Fruit fly (Drosophila melanogaster) S2 (cell line): Measurements from ENCODE around the gene nau.

Experiments used
- CG8478 ChIP-seq: fragments of >200 bp; optimal IDR thresholded peaks from 2 replicates; lab custom pipeline; 2018
- CTCF ChIP-seq, 2 experiments: fragments of >200 bp; optimal IDR thresholded peaks; 2 replicates each; lab custom pipeline; 2018

DNA sequence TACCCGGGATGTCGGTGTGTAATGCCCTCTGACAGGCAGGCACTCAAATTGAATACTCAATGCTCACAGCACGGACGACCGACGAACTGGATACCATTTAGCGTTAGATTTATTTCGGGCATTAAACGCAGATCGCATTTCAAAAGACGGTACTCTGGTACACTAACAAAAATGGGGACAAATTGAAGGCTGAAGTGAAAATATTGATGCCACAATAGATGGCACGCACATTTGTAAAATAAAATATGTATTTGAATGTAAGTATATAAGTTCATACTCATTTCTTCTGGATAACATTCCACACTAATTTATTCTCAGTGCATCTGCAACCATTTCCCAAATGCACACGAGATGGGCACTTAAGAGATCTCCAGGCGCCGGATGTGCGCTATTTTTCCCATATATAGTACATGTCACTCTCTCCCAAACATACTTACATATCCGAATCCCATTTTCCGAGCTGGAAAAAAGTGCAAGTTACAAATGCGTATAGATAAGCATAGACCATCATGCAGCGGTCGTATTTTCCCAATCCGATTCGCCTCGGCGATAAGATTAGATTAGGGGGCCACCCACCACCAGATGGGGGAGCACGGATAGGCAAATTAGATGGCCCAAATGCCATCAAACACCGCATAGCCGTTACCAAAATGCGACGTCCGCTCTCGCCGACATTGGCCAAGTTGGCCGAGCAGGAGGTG is 8.5 kb downstream of the nau start, which contains the start of gene CG10301:
- TF ChIP-seq CTCF (optimal IDR thresholded peaks at IDR 0.05; lab: Kevin White, UChicago) (no peak), CG8478 (lab: Kevin White, UChicago) (no peak)
